Fruit fly (Drosophila melanogaster) whole organism, embryonic: ENCODE results near the gene CG42716.

Experiments used
- Ada2b ChIP-seq: fragments of 200-800 bp; sonication (Bioruptor generic); IDR thresholded peaks from 2 replicates; pipeline ENCODE4 v1.3.6; 2022; ENCODE audit warnings: missing biosample characterization, missing genetic modification characterization
- Adf1 ChIP-seq: fragments of 200-800 bp; sonication (Bioruptor generic); IDR thresholded peaks from 2 replicates; pipeline ENCODE4 v1.3.6; 2022; ENCODE audit warnings: missing biosample characterization, missing genetic modification characterization
- BtbVII ChIP-seq: fragments of 200-800 bp; sonication (Bioruptor generic); optimal IDR thresholded peaks from 3 replicates; lab custom pipeline; 2017; ENCODE audit warnings: missing biosample characterization, mild to moderate bottlenecking, missing genetic modification characterization
- CG12155 ChIP-seq: fragments of 200-800 bp; sonication (Bioruptor generic); optimal IDR thresholded peaks from 3 replicates; lab custom pipeline; 2016; ENCODE audit warnings: missing biosample characterization, missing genetic modification characterization
- CG13624 ChIP-seq: fragments of 200-800 bp; sonication (Bioruptor generic); optimal IDR thresholded peaks from 2 replicates; lab custom pipeline; 2016; ENCODE audit warnings: missing biosample characterization, missing genetic modification characterization
- CG13894 ChIP-seq: fragments of 200-800 bp; sonication (Bioruptor generic); optimal IDR thresholded peaks from 3 replicates; lab custom pipeline; 2018; ENCODE audit warnings: missing biosample characterization, mild to moderate bottlenecking, missing genetic modification characterization, moderate library complexity
- CG17568 ChIP-seq: fragments of 200-800 bp; sonication (Bioruptor generic); optimal IDR thresholded peaks from 2 replicates; lab custom pipeline; 2018; ENCODE audit warnings: missing biosample characterization, mild to moderate bottlenecking, missing genetic modification characterization, moderate library complexity
- CG18262 ChIP-seq: fragments of 200-800 bp; optimal IDR thresholded peaks from 3 replicates; lab custom pipeline; 2019; ENCODE audit warnings: missing biosample characterization, mild to moderate bottlenecking, missing genetic modification characterization, moderate library complexity
- CG2120 ChIP-seq: fragments of 200-800 bp; sonication (Bioruptor generic); optimal IDR thresholded peaks from 3 replicates; lab custom pipeline; 2016; ENCODE audit warnings: missing biosample characterization, missing genetic modification characterization
- CG6813 ChIP-seq: fragments of 200-800 bp; sonication (Bioruptor generic); optimal IDR thresholded peaks from 2 replicates; lab custom pipeline; 2017; ENCODE audit warnings: missing biosample characterization, missing genetic modification characterization, mild to moderate bottlenecking, moderate library complexity, missing genetic modification reagents
- CG7839 ChIP-seq: fragments of 200-800 bp; sonication (Bioruptor generic); optimal IDR thresholded peaks from 3 replicates; lab custom pipeline; 2018; ENCODE audit warnings: missing biosample characterization, mild to moderate bottlenecking, missing genetic modification characterization, moderate library complexity
- CG7928 ChIP-seq: fragments of 200-800 bp; sonication (Bioruptor generic); optimal IDR thresholded peaks from 2 replicates; lab custom pipeline; 2017; ENCODE audit warnings: missing biosample characterization, mild to moderate bottlenecking, missing genetic modification characterization
- CG8281 ChIP-seq: fragments of 200-800 bp; sonication (Bioruptor generic); optimal IDR thresholded peaks from 2 replicates; lab custom pipeline; 2018; ENCODE audit warnings: missing biosample characterization, mild to moderate bottlenecking, missing genetic modification characterization, moderate library complexity
- D19B ChIP-seq: fragments of 200-800 bp; sonication (Bioruptor generic); optimal IDR thresholded peaks from 2 replicates; lab custom pipeline; 2017; ENCODE audit warnings: missing biosample characterization, mild to moderate bottlenecking, missing genetic modification characterization
- Dp ChIP-seq: fragments of 200-800 bp; sonication (Bioruptor generic); optimal IDR thresholded peaks from 2 replicates; lab custom pipeline; 2018; ENCODE audit warnings: missing biosample characterization, mild to moderate bottlenecking, missing genetic modification characterization, moderate library complexity
- Drgx ChIP-seq: fragments of 200-800 bp; sonication (Bioruptor generic); IDR thresholded peaks from 2 replicates; pipeline ENCODE4 v1.3.6; 2022; ENCODE audit warnings: missing biosample characterization, missing genetic modification characterization
- Hmx ChIP-seq: fragments of 200-800 bp; sonication (Bioruptor generic); optimal IDR thresholded peaks from 2 replicates; lab custom pipeline; 2016; ENCODE audit warnings: missing biosample characterization, missing genetic modification characterization
- Hr51 ChIP-seq, 2 experiments: fragments of 200-800 bp; sonication (Bioruptor generic); optimal IDR thresholded peaks; 2 replicates in 1 of 2; 3 replicates in 1 of 2; lab custom pipeline; 2016 to 2018; ENCODE audit warnings: missing biosample characterization in 2 of 2, missing genetic modification characterization in 2 of 2, mild to moderate bottlenecking in 1 of 2, moderate library complexity in 1 of 2
- Myb ChIP-seq: fragments of 200-800 bp; sonication (Bioruptor generic); optimal IDR thresholded peaks from 2 replicates; lab custom pipeline; 2016; ENCODE audit warnings: missing biosample characterization, missing genetic modification characterization
- NC2α ChIP-seq: fragments of 200-800 bp; sonication (Bioruptor generic); optimal IDR thresholded peaks from 2 replicates; lab custom pipeline; 2016; ENCODE audit warnings: missing biosample characterization, missing genetic modification characterization
- Pdp1 ChIP-seq, 2 experiments: fragments of 200-800 bp; sonication (Bioruptor generic); optimal IDR thresholded peaks; 3 replicates each; lab custom pipeline; 2016; ENCODE audit warnings: missing biosample characterization in 2 of 2, missing genetic modification characterization in 2 of 2, mild to moderate bottlenecking in 1 of 2, moderate library complexity in 1 of 2
- Rfx ChIP-seq: fragments of 200-800 bp; sonication (Bioruptor generic); IDR thresholded peaks from 2 replicates; pipeline ENCODE4 v1.3.6; 2022; ENCODE audit warnings: missing biosample characterization, missing genetic modification characterization
- Scr ChIP-seq: fragments of 200-800 bp; sonication (Bioruptor generic); IDR thresholded peaks from 2 replicates; pipeline ENCODE4 v1.3.6; 2022; ENCODE audit warnings: missing biosample characterization, missing genetic modification characterization; ENCODE audit not compliant: partially characterized antibody
- Six4 ChIP-seq: fragments of 200-800 bp; sonication (Bioruptor generic); optimal IDR thresholded peaks from 2 replicates; lab custom pipeline; 2016; ENCODE audit warnings: missing biosample characterization, missing genetic modification characterization
- Tbp ChIP-seq: fragments of >200 bp; optimal IDR thresholded peaks from 2 replicates; lab custom pipeline; 2018; ENCODE audit warnings: missing biosample characterization, missing genetic modification characterization
- Trl ChIP-seq, 3 experiments: fragments of >200 bp in 2 of 3; fragments of 200-800 bp in 1 of 3; sonication (Bioruptor generic) in 1 of 3; optimal IDR thresholded peaks; 2 replicates in 1 of 3; 3 replicates in 2 of 3; lab custom pipeline; 2016 to 2017; ENCODE audit warnings: missing biosample characterization in 1 of 3, missing genetic modification characterization in 1 of 3
- aop ChIP-seq: fragments of 200-800 bp; sonication (Bioruptor generic); IDR thresholded peaks from 2 replicates; pipeline ENCODE4 v1.3.6; 2022; ENCODE audit warnings: missing biosample characterization, missing genetic modification characterization
- ap ChIP-seq: fragments of 200-800 bp; sonication (Bioruptor generic); IDR thresholded peaks from 2 replicates; pipeline ENCODE4 v1.3.6; 2022; ENCODE audit warnings: missing biosample characterization, missing genetic modification characterization
- bsh ChIP-seq, 2 experiments: fragments of 200-800 bp; sonication (Bioruptor generic); optimal IDR thresholded peaks; 2 replicates each; lab custom pipeline; 2017 to 2018; ENCODE audit warnings: mild to moderate bottlenecking in 2 of 2, missing biosample characterization in 2 of 2, missing genetic modification characterization in 2 of 2, moderate library complexity in 1 of 2
- cad ChIP-seq: fragments of >200 bp; optimal IDR thresholded peaks from 2 replicates; lab custom pipeline; 2017; ENCODE audit warnings: missing biosample characterization, missing genetic modification characterization
- cas ChIP-seq: fragments of 200-800 bp; sonication (Bioruptor generic); IDR thresholded peaks from 2 replicates; pipeline ENCODE4 v1.3.6; 2022; ENCODE audit warnings: missing biosample characterization, missing genetic modification characterization
- dm ChIP-seq: fragments of 200-800 bp; sonication (Bioruptor generic); optimal IDR thresholded peaks from 3 replicates; lab custom pipeline; 2016; ENCODE audit warnings: missing biosample characterization, missing genetic modification characterization
- fu2 ChIP-seq: fragments of 200-800 bp; sonication (Bioruptor generic); optimal IDR thresholded peaks from 2 replicates; lab custom pipeline; 2016; ENCODE audit warnings: missing biosample characterization, missing genetic modification characterization
- hth ChIP-seq: fragments of >200 bp; optimal IDR thresholded peaks from 2 replicates; lab custom pipeline; 2017; ENCODE audit warnings: inconsistent platforms
- kay ChIP-seq: fragments of 200-800 bp; sonication (Bioruptor generic); optimal IDR thresholded peaks from 2 replicates; lab custom pipeline; 2016; ENCODE audit warnings: missing biosample characterization, missing genetic modification characterization
- kni ChIP-seq: fragments of 200-800 bp; sonication (Bioruptor generic); optimal IDR thresholded peaks from 3 replicates; lab custom pipeline; 2017; ENCODE audit warnings: mild to moderate bottlenecking, missing biosample characterization, missing genetic modification reagents, missing genetic modification characterization
- lilli ChIP-seq: fragments of 200-800 bp; sonication (Bioruptor generic); optimal IDR thresholded peaks from 3 replicates; lab custom pipeline; 2016; ENCODE audit warnings: missing biosample characterization, missing genetic modification characterization
- luna ChIP-seq: fragments of 200-800 bp; sonication (Bioruptor generic); optimal IDR thresholded peaks from 2 replicates; lab custom pipeline; 2016; ENCODE audit warnings: missing biosample characterization, missing genetic modification characterization
- nom ChIP-seq: fragments of 200-800 bp; sonication (Bioruptor generic); optimal IDR thresholded peaks from 2 replicates; lab custom pipeline; 2017; ENCODE audit warnings: missing biosample characterization, missing genetic modification characterization, mild to moderate bottlenecking, moderate library complexity, missing genetic modification reagents
- oc ChIP-seq: fragments of 200-800 bp; sonication (Bioruptor generic); optimal IDR thresholded peaks from 2 replicates; lab custom pipeline; 2018; ENCODE audit warnings: missing biosample characterization, mild to moderate bottlenecking, missing genetic modification characterization, moderate library complexity
- peb ChIP-seq: fragments of 200-800 bp; sonication (Bioruptor generic); IDR thresholded peaks from 2 replicates; pipeline ENCODE4 v1.3.6; 2022; ENCODE audit warnings: missing biosample characterization, missing genetic modification characterization
- pfk ChIP-seq: fragments of 200-800 bp; sonication (Bioruptor generic); optimal IDR thresholded peaks from 2 replicates; lab custom pipeline; 2018; ENCODE audit warnings: missing biosample characterization, mild to moderate bottlenecking, missing genetic modification characterization, moderate library complexity
- pita ChIP-seq: fragments of 200-800 bp; sonication (Bioruptor generic); optimal IDR thresholded peaks from 2 replicates; lab custom pipeline; 2017; ENCODE audit warnings: missing biosample characterization, mild to moderate bottlenecking, missing genetic modification characterization
- sisA ChIP-seq: fragments of 200-800 bp; sonication (Bioruptor generic); IDR thresholded peaks from 2 replicates; pipeline ENCODE4 v1.3.6; 2022; ENCODE audit warnings: missing biosample characterization, missing genetic modification characterization
- slou ChIP-seq: fragments of 200-800 bp; sonication (Bioruptor generic); optimal IDR thresholded peaks from 3 replicates; lab custom pipeline; 2016; ENCODE audit warnings: missing biosample characterization, missing genetic modification characterization
- sqz ChIP-seq: fragments of 200-800 bp; sonication (Bioruptor generic); optimal IDR thresholded peaks from 3 replicates; lab custom pipeline; 2018; ENCODE audit warnings: missing biosample characterization, mild to moderate bottlenecking, missing genetic modification characterization
- tap ChIP-seq: fragments of 200-800 bp; optimal IDR thresholded peaks from 3 replicates; lab custom pipeline; 2019; ENCODE audit warnings: missing biosample characterization, mild to moderate bottlenecking, missing genetic modification characterization, moderate library complexity
- unpg ChIP-seq: fragments of 200-800 bp; sonication (Bioruptor generic); optimal IDR thresholded peaks from 3 replicates; lab custom pipeline; 2018; ENCODE audit warnings: missing biosample characterization, mild to moderate bottlenecking, missing genetic modification characterization, moderate library complexity
- wek ChIP-seq: fragments of 200-800 bp; sonication (Bioruptor generic); optimal IDR thresholded peaks from 3 replicates; lab custom pipeline; 2018; ENCODE audit warnings: missing biosample characterization, mild to moderate bottlenecking, missing genetic modification characterization, moderate library complexity
- zfh2 ChIP-seq: fragments of 200-800 bp; sonication (Bioruptor generic); optimal IDR thresholded peaks from 2 replicates; lab custom pipeline; 2016; ENCODE audit warnings: missing biosample characterization, missing genetic modification characterization

Gene CG42716

DNA sequence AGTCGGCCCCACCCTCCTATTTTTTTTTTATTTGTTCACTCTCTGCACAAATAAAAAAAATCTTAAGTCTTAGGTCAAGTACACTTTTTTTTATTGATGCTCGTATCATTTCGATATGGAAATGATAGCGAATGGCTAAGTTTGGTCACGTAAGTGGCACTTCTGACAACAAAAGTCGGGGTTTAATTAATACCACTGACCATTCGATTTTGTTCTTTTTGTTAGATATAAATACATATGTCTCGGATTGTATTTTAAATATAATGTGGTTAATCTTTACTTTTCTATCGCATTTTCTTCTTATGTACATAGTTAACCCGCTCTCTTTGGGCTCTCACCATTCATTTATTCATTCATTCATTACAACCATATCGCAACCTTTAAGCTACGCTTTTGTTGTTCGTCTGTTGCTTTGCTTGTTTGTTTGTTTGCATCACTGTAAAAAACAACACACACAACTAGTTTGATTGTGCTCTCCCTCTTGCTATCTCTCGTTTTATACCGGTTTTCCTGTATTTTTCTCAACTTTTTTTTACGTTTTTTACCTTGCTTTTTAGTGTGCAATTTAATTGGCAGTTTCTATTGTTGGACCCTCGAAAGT, 31.4 kb upstream of the CG42716 start (continued):
- TF ChIP-seq Tbp (GFP tag; lab: Kevin White, UChicago): no peak
- no peak for TF ChIP-seq slou (GFP tag; lab: Kevin White, UChicago)
- no peak for TF ChIP-seq CG13624 (GFP tag; lab: Kevin White, UChicago)
- peak; percentile 24 for TF ChIP-seq sqz (GFP tag; lab: Kevin White, UChicago)
- peak; percentile 29; the same call in 1 of the 2 replicates for TF ChIP-seq Drgx (GFP tag; lab: Robert Waterston, UW)
- no peak for TF ChIP-seq zfh2
- TF ChIP-seq CG18262 (tag; lab: Kevin White, UChicago): no peak
- peak; percentile 8 for TF ChIP-seq CG2120 (GFP tag; lab: Kevin White, UChicago)
- TF ChIP-seq NC2α (GFP tag; lab: Kevin White, UChicago): no peak
- TF ChIP-seq Ada2b (GFP tag; lab: Robert Waterston, UW): no peak
- TF ChIP-seq cas (GFP tag; lab: Robert Waterston, UW): no peak
- no peak for TF ChIP-seq kay (GFP tag; lab: Kevin White, UChicago)
- TF ChIP-seq dm (GFP tag; lab: Kevin White, UChicago): no peak
- no peak for TF ChIP-seq D19B (GFP tag; lab: Kevin White, UChicago)
- no peak for TF ChIP-seq kni (GFP tag; lab: Kevin White, UChicago)
- no peak for TF ChIP-seq unpg (GFP tag; lab: Kevin White, UChicago)
- no peak for TF ChIP-seq CG7928
- TF ChIP-seq cad (GFP tag; lab: Kevin White, UChicago): no peak
- no peak for TF ChIP-seq Hmx
- peak in 1 of 2 experiments; percentile 25 for TF ChIP-seq Hr51 (GFP tag; optimal IDR thresholded peaks at IDR 0.05; lab: Kevin White, UChicago)
- TF ChIP-seq Adf1: no peak
- TF ChIP-seq nom (GFP tag; lab: Kevin White, UChicago): peak; percentile 71
- TF ChIP-seq CG6813 (GFP tag; lab: Kevin White, UChicago): no peak
- peak in 1 of 2 experiments; percentile 18 for TF ChIP-seq Trl (optimal IDR thresholded peaks at IDR 0.05; lab: Kevin White, UChicago)
- TF ChIP-seq Trl (GFP tag; optimal IDR thresholded peaks at IDR 0.05; lab: Kevin White, UChicago): no peak
- TF ChIP-seq ap (GFP tag; lab: Robert Waterston, UW): no peak
- TF ChIP-seq Scr: no peak
- TF ChIP-seq sisA (GFP tag; lab: Robert Waterston, UW): no peak
- peak; percentile 61 for TF ChIP-seq BtbVII (GFP tag; lab: Kevin White, UChicago)
- TF ChIP-seq fu2 (GFP tag; lab: Kevin White, UChicago): no peak
- TF ChIP-seq luna: no peak
- peak; percentile 98 for TF ChIP-seq CG8281 (tag; lab: Kevin White, UChicago)
- no peak for TF ChIP-seq Myb (GFP tag; lab: Kevin White, UChicago)
- no peak for TF ChIP-seq Six4 (GFP tag; lab: Kevin White, UChicago)
- TF ChIP-seq peb: no peak
- TF ChIP-seq lilli (GFP tag; lab: Kevin White, UChicago): peak; percentile 1
- no peak for TF ChIP-seq wek (GFP tag; lab: Kevin White, UChicago)
- TF ChIP-seq Pdp1 (GFP tag; optimal IDR thresholded peaks at IDR 0.05; lab: Kevin White, UChicago): peak in 1 of 2 experiments; percentile 10
- TF ChIP-seq pita (GFP tag; lab: Kevin White, UChicago): no peak
- no peak for TF ChIP-seq CG12155 (GFP tag; lab: Kevin White, UChicago)
- no peak for TF ChIP-seq aop
- 0 out of 2 replicates have a peak, but pooled peaks have one; percentile 14 for TF ChIP-seq Rfx
- TF ChIP-seq Dp (GFP tag; lab: Kevin White, UChicago): no peak
- TF ChIP-seq CG17568 (GFP tag; lab: Kevin White, UChicago): no peak
- no peak for TF ChIP-seq tap
- no peak for TF ChIP-seq pfk (GFP tag; lab: Kevin White, UChicago)
- TF ChIP-seq CG7839 (tag; lab: Kevin White, UChicago): peak; percentile 6
- peak in 1 of 2 experiments; percentile 78 for TF ChIP-seq bsh (GFP tag; optimal IDR thresholded peaks at IDR 0.05; lab: Kevin White, UChicago)
- TF ChIP-seq oc: peak; percentile 28
- peak; percentile 4 for TF ChIP-seq CG13894 (tag; lab: Kevin White, UChicago)
- no peak for TF ChIP-seq hth (lab: Kevin White, UChicago)
